Worm (Caenorhabditis elegans) whole organism, midembryonic: ENCODE data around the gene T22B2.3.

Experiments
- T22C8.4 ChIP-seq: fragments of 200-800 bp; sonication (Bioruptor generic); IDR thresholded peaks from 2 replicates; pipeline ENCODE4 v1.3.6; 2022; ENCODE audit warnings: missing genetic modification characterization, missing compliant biosample characterization
- cog-1 ChIP-seq: sonication (generic microtip); optimal IDR thresholded peaks from 2 replicates; lab custom pipeline; 2016; ENCODE audit warnings: missing genetic modification characterization, missing compliant biosample characterization
- flt-1 ChIP-seq: fragments of 200-800 bp; sonication (Bioruptor generic); IDR thresholded peaks from 2 replicates; pipeline ENCODE4 v1.3.6; 2022; ENCODE audit warnings: missing genetic modification characterization, missing compliant biosample characterization
- klf-2 ChIP-seq: fragments of 200-800 bp; sonication (Bioruptor generic); conservative IDR thresholded peaks from 2 replicates; pipeline ENCODE4 v1.3.6; 2022; ENCODE audit warnings: missing genetic modification reagents, missing genetic modification characterization, missing compliant biosample characterization
- med-1 ChIP-seq: sonication (generic microtip); optimal IDR thresholded peaks from 2 replicates; lab custom pipeline; 2017; ENCODE audit warnings: missing genetic modification characterization, mild to moderate bottlenecking, missing compliant biosample characterization, antibody characterized with exemption, missing genetic modification reagents; ENCODE audit not compliant: insufficient read depth
- ref-1 ChIP-seq: fragments of 200-800 bp; sonication (Bioruptor generic); conservative IDR thresholded peaks from 2 replicates; pipeline ENCODE4 v1.3.6; 2022; ENCODE audit warnings: missing genetic modification reagents, missing genetic modification characterization, missing compliant biosample characterization
- tab-1 ChIP-seq: fragments of 200-800 bp; sonication (Bioruptor generic); IDR thresholded peaks from 2 replicates; pipeline ENCODE4 v1.3.6; 2022; ENCODE audit warnings: missing genetic modification characterization, missing compliant biosample characterization
- ztf-23 ChIP-seq: fragments of 200-800 bp; sonication (Bioruptor generic); IDR thresholded peaks from 2 replicates; pipeline ENCODE4 v1.3.6; 2022; ENCODE audit warnings: missing genetic modification reagents, missing genetic modification characterization, missing compliant biosample characterization
- ztf-29 ChIP-seq: fragments of 200-800 bp; sonication (Bioruptor generic); IDR thresholded peaks from 2 replicates; pipeline ENCODE4 v1.3.6; 2022; ENCODE audit warnings: missing genetic modification reagents, missing genetic modification characterization, missing compliant biosample characterization

T22B2.3 gene

DNA sequence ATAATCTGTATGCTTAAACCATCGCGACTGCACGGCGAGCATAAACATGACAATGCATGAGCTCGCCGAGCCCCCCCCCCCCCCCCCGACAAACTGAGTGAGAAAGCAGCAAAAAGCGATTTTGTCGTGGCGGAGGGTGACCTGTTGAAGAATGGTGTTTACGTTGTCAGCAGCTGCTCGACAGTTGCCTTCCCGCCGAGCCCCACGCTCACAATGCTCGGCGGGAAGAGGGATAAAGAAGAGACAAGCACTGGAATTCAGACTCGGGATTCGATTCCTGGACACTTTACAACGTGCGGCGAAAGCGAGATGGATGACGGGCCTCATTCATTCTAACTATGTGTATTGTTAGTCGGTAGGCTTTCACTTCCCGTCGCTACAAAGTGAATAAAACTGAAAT is 16.4 kb upstream of the T22B2.3 start:
- TF ChIP-seq T22C8.4 (no peak), flt-1 (no peak), klf-2 (no peak), ref-1 (GFP tag; lab: Robert Waterston, UW) (no peak), tab-1 (no peak), cog-1 (tag; lab: Kevin White, UChicago) (no peak), med-1 (no peak), ztf-23 (GFP tag; lab: Robert Waterston, UW) (no peak), ztf-29 (GFP tag; lab: Robert Waterston, UW) (no peak)

DNA sequence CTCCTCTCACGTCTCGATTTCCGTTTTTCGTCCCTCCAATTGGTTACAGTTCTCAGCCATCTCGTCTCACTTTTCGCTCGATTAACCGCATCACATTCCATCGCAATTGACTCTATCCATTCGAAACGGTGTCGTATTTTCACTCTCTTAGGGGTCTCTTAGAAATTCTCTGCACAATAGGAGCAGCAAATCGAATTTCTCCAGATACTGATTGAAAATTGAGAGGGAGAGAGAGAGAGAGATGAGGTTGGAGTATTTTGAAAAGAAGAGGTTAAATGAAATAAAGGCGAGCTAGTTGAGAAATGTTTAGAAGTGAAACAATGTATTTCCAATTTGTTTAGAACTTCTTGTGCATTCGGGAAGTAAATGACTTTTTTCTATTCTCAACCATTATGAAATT is 15.7 kb upstream of the T22B2.3 start:
- no peak for TF ChIP-seq tab-1
- no peak for TF ChIP-seq T22C8.4
- no peak for TF ChIP-seq cog-1 (tag; lab: Kevin White, UChicago)
- TF ChIP-seq med-1, result no peak
- no peak for TF ChIP-seq ztf-29 (GFP tag; lab: Robert Waterston, UW)
- TF ChIP-seq klf-2, result no peak
- no peak for TF ChIP-seq flt-1
- no peak for TF ChIP-seq ztf-23 (GFP tag; lab: Robert Waterston, UW)
- no peak for TF ChIP-seq ref-1 (GFP tag; lab: Robert Waterston, UW)

DNA sequence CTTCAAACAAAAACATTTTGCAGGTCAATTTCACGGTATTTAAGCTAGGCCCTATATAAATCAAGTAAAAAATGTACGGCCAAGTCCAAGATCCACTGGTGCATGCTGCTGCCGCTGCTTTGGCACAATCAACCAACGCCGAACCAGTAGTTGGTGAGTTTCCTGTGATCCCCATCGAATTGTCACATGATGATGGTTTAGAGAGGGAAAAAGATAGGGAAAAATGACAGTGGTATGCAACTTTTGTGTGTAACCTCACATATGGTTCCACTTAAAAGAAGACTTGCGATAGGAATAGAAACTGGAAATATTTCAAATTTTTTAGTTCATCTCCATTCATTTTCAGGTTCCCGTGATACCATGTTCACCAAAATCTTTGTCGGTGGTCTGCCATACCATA is 12.5 kb upstream of the T22B2.3 start, which contains the start of gene sup-12:
Gene sup-12 (plus strand): TSS at position 17 of the 400 bp plus-strand sequence.
- TF ChIP-seq tab-1 (no peak), med-1 (no peak), cog-1 (tag; lab: Kevin White, UChicago) (no peak), flt-1 (no peak)

DNA sequence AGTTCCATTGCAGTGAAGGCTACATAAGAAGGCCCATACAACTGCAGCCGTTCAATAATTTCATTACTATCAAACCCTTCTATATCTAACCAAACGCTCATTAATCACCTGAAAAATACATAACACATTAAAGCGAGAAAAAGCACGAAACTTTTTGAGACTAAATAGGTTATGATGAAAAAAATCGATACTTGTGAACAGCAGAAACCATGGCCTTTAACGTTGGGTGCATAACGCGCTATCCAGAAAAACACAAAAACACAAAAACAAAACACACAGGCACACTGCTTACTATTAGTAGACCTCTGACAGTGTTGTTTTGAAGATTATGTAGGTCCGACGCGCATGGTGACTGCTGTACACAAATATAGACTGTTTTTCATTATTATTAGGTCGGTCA is 5.8 kb upstream of the T22B2.3 start, which contains the start of gene T22B2.5:
Gene T22B2.5 (minus strand): TSS at position 101 of the 400 bp plus-strand sequence.
- no peak for TF ChIP-seq tab-1

DNA sequence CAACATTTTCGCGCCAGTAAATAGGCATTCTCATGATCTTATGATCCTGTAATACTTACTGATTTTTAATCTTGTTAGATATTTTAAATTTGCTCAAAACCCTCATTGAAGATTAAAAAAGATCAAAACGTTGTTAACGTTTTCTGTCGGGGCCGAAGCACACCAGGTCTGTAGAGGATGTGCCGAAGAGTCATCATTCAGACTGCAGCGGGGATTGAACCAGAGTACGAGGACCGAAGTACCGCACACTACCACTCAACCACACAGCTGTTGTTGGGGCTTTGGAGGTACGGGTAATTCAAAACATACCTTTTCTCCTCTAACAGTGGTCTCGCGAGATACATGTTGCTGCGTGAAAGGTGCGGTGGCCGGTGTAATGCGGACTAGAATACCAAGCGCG is 2.8 kb upstream of the T22B2.3 start:
- TF ChIP-seq tab-1, result peak; percentile 74; the same call in 1 of the 2 replicates
- no peak for TF ChIP-seq cog-1 (tag; lab: Kevin White, UChicago)
- no peak for TF ChIP-seq ztf-23 (GFP tag; lab: Robert Waterston, UW)
- peak; percentile 70; the same call in 1 of the 2 replicates for TF ChIP-seq klf-2
- peak; percentile 82 for TF ChIP-seq flt-1
- peak; percentile 16 for TF ChIP-seq med-1
- TF ChIP-seq ztf-29 (GFP tag; lab: Robert Waterston, UW), result peak; percentile 61
- TF ChIP-seq T22C8.4, result peak; percentile 49; the same call in 1 of the 2 replicates
- TF ChIP-seq ref-1 (GFP tag; lab: Robert Waterston, UW), result 0 out of 2 replicates have a peak, but pooled peaks have one; percentile 43

DNA sequence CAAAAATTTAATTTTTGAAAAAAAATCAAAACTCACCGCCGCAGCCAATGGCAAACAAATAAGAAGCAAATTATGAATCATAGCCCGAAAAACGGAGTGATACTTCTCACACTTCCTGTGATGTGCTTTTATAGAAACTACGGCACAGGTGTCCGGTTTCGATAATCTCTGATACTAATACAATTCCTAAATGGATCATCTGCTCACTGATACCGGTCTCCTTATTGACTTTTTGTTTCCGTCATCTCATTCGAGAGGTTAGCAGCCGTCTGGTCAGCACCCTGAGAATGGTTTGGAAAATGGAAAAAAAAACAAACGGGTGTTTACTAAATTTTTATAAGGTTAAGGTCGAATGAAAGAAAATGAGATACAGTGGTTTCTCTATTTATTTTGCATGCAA is 1.4 kb upstream of the T22B2.3 start, which contains the start of gene idpp-9:
Gene idpp-9 (minus strand): TSS at position 101 of the 400 bp plus-strand sequence.
- TF ChIP-seq cog-1 (tag; lab: Kevin White, UChicago) (no peak), tab-1 (no peak), ref-1 (GFP tag; lab: Robert Waterston, UW) (no peak), klf-2 (no peak), flt-1 (no peak), T22C8.4 (no peak), ztf-23 (GFP tag; lab: Robert Waterston, UW) (no peak), ztf-29 (GFP tag; lab: Robert Waterston, UW) (no peak), med-1 (no peak)

DNA sequence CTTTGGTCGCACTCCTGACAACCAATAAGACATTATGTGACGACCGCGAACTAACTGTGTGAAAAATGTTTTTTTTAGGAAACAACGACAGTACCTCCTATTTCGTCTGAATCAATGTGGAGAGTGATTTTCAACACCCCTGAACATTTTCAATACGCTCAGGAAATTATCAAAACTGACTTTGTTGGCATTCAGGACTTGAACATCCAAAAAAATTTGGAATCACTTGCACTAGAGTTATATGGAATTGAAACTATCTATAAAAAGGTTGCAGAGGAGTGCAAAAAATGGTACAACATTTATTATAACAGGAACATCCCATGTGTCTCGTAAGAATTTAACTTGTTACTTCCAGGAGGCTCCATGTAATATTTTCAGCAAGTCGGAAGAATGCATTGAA is 1.1 kb downstream of the T22B2.3 start:
- TF ChIP-seq cog-1 (tag; lab: Kevin White, UChicago) (no peak), flt-1 (no peak), klf-2 (no peak), T22C8.4 (no peak), ztf-29 (GFP tag; lab: Robert Waterston, UW) (no peak)

DNA sequence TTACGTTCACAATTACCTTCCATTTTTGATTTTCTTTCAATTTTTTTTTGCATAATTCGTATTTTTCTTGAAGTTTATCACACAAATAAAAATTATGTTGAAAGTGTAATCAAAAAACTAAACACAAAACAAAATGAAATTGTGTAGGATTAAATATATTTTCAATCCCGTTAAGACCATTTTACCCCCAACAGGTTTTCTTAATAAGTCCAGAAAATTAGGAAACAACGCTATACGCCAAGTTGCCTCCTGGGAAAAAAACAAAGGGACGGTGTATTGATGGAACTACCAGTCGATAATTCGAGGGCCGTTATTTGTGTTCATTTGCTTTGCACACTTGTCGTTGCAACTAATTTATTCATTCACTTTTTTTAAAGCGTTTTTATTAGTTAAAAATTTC is 2.6 kb downstream of the T22B2.3 start:
- no peak for TF ChIP-seq T22C8.4
- no peak for TF ChIP-seq med-1
- TF ChIP-seq ref-1 (GFP tag; lab: Robert Waterston, UW), result no peak
- TF ChIP-seq cog-1 (tag; lab: Kevin White, UChicago), result no peak
- no peak for TF ChIP-seq klf-2
- TF ChIP-seq tab-1, result no peak
- TF ChIP-seq flt-1, result no peak
- no peak for TF ChIP-seq ztf-23 (GFP tag; lab: Robert Waterston, UW)
- TF ChIP-seq ztf-29 (GFP tag; lab: Robert Waterston, UW), result no peak

DNA sequence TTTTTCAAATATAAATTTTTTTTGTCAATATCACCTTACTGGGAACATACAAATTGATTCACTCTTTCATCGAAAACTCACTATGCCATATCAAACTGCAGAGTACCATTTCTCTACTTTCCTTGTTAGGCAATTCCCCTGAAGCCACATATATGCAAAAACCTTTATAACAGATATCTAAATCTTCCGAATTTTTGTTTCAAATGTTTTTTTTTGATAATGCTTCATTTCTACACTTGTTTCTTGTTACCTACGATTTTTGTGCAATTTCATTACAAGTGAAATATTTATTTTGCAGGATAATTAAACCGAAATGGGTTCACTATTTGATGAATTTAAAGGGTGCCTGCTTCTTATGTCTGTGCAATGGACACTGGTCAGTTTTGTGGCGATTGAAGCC is 3.0 kb downstream of the T22B2.3 start, which contains the start of gene T22B2.2:
Gene T22B2.2 (plus strand): TSS at position 301 of the 400 bp plus-strand sequence.
- TF ChIP-seq ztf-23 (GFP tag; lab: Robert Waterston, UW), result no peak
- TF ChIP-seq ztf-29 (GFP tag; lab: Robert Waterston, UW), result no peak
- no peak for TF ChIP-seq cog-1 (tag; lab: Kevin White, UChicago)
- TF ChIP-seq klf-2, result no peak
- TF ChIP-seq flt-1, result no peak
- TF ChIP-seq T22C8.4, result no peak
- TF ChIP-seq med-1, result no peak

DNA sequence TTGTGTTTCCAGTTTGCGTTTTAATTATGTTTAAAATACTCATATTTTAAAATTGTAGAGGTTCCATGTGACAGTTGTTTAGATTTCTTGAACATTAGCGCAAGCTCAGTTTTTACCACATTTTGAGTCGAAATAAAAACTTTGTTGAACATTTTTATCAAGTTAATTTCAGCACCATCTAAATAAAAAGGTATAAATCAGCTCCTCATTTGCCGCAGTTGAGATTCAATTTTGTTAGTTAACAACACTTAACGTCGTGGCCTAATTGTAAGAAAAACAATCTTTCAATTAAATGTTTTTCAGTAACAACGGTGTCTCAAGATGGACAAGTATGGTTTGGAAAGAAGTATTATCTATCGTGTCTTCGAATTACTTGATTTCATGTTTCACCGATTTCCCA is 3.6 kb downstream of the T22B2.3 start:
- no peak for TF ChIP-seq med-1
- no peak for TF ChIP-seq T22C8.4
- no peak for TF ChIP-seq ztf-29 (GFP tag; lab: Robert Waterston, UW)
- TF ChIP-seq ref-1 (GFP tag; lab: Robert Waterston, UW), result no peak
- TF ChIP-seq klf-2, result no peak
- TF ChIP-seq ztf-23 (GFP tag; lab: Robert Waterston, UW), result no peak
- no peak for TF ChIP-seq tab-1
- TF ChIP-seq cog-1 (tag; lab: Kevin White, UChicago), result no peak
- no peak for TF ChIP-seq flt-1

DNA sequence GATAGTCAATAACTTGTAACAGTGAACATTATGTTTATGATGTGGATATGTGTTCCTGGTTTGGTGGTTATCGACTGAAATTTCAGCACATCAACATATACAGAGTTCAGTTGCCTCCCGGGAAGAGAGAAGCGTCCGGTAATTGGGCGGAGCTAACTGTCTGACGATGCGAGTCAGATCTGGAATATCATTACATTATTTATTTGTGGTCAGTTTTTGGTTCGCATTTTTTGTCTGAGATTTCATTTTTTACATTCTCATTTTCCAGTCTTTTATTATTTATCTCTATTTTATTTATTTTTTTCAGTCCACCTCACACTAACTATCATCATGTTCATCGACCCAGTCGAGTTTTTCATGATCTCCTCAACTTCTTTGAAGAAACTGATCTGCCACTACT is 8.7 kb downstream of the T22B2.3 start, which contains the start of gene T22B2.1:
Gene T22B2.1 (plus strand): TSS at position 301 of the 400 bp plus-strand sequence.
- TF ChIP-seq T22C8.4, result no peak
- no peak for TF ChIP-seq ztf-23 (GFP tag; lab: Robert Waterston, UW)
- no peak for TF ChIP-seq ref-1 (GFP tag; lab: Robert Waterston, UW)
- TF ChIP-seq klf-2, result no peak
- no peak for TF ChIP-seq ztf-29 (GFP tag; lab: Robert Waterston, UW)
- TF ChIP-seq flt-1, result no peak
- TF ChIP-seq cog-1 (tag; lab: Kevin White, UChicago), result no peak
- no peak for TF ChIP-seq tab-1
- no peak for TF ChIP-seq med-1
